Worm (Caenorhabditis elegans) whole organism, midembryonic: ENCODE data around the gene Y54H5A.2.

Source experiments
- T22C8.4 ChIP-seq: fragments of 200-800 bp; sonication (Bioruptor generic); IDR thresholded peaks from 2 replicates; pipeline ENCODE4 v1.3.6; 2022; ENCODE audit warnings: missing genetic modification characterization, missing compliant biosample characterization
- cog-1 ChIP-seq: sonication (generic microtip); optimal IDR thresholded peaks from 2 replicates; lab custom pipeline; 2016; ENCODE audit warnings: missing genetic modification characterization, missing compliant biosample characterization
- med-1 ChIP-seq: sonication (generic microtip); optimal IDR thresholded peaks from 2 replicates; lab custom pipeline; 2017; ENCODE audit warnings: missing genetic modification characterization, mild to moderate bottlenecking, missing compliant biosample characterization, antibody characterized with exemption, missing genetic modification reagents; ENCODE audit not compliant: insufficient read depth
- ref-1 ChIP-seq: fragments of 200-800 bp; sonication (Bioruptor generic); conservative IDR thresholded peaks from 2 replicates; pipeline ENCODE4 v1.3.6; 2022; ENCODE audit warnings: missing genetic modification reagents, missing genetic modification characterization, missing compliant biosample characterization
- tab-1 ChIP-seq: fragments of 200-800 bp; sonication (Bioruptor generic); IDR thresholded peaks from 2 replicates; pipeline ENCODE4 v1.3.6; 2022; ENCODE audit warnings: missing genetic modification characterization, missing compliant biosample characterization
- ztf-23 ChIP-seq: fragments of 200-800 bp; sonication (Bioruptor generic); IDR thresholded peaks from 2 replicates; pipeline ENCODE4 v1.3.6; 2022; ENCODE audit warnings: missing genetic modification reagents, missing genetic modification characterization, missing compliant biosample characterization

ce11 chrIII:5130654-5131053 lies 18.7 kb downstream of the Y54H5A.2 start:
- TF ChIP-seq med-1 (GFP tag; lab: Kevin White, UChicago) (no peak), T22C8.4 (GFP tag; lab: Robert Waterston, UW) (no peak), tab-1 (GFP tag; lab: Robert Waterston, UW) (no peak), cog-1 (tag; lab: Kevin White, UChicago) (no peak), ref-1 (no peak), ztf-23 (GFP tag; lab: Robert Waterston, UW) (no peak)
